Fruit fly (Drosophila melanogaster) whole organism, pupa: ENCODE results near the gene CG6481.

Experiments
- CG10348 ChIP-seq: fragments of 200-800 bp; sonication (Bioruptor generic); IDR thresholded peaks from 2 replicates; pipeline ENCODE4 v1.3.6; 2022; ENCODE audit warnings: missing biosample characterization, missing genetic modification characterization
- CG12605 ChIP-seq: fragments of 200-800 bp; sonication (Bioruptor generic); IDR thresholded peaks from 2 replicates; pipeline ENCODE4 v1.3.6; 2022; ENCODE audit warnings: missing biosample characterization, missing genetic modification characterization
- CG13204 ChIP-seq: fragments of 200-800 bp; sonication (Bioruptor generic); optimal IDR thresholded peaks from 2 replicates; lab custom pipeline; 2018; ENCODE audit warnings: missing biosample characterization, mild to moderate bottlenecking, missing genetic modification characterization, moderate library complexity
- CG14655 ChIP-seq: fragments of 200-800 bp; sonication (Bioruptor generic); optimal IDR thresholded peaks from 3 replicates; lab custom pipeline; 2017; ENCODE audit warnings: mild to moderate bottlenecking, missing biosample characterization, missing genetic modification reagents, missing genetic modification characterization
- CG15710 ChIP-seq: fragments of 200-800 bp; sonication (Bioruptor generic); optimal IDR thresholded peaks from 2 replicates; lab custom pipeline; 2018; ENCODE audit warnings: missing biosample characterization, mild to moderate bottlenecking, missing genetic modification characterization, moderate library complexity
- CG17806 ChIP-seq: fragments of 200-800 bp; sonication (Bioruptor generic); optimal IDR thresholded peaks from 2 replicates; lab custom pipeline; 2018; ENCODE audit warnings: missing biosample characterization, mild to moderate bottlenecking, missing genetic modification characterization, moderate library complexity
- CG32121 ChIP-seq: fragments of 200-800 bp; sonication (Bioruptor generic); IDR thresholded peaks from 2 replicates; pipeline ENCODE4 v1.3.6; 2022; ENCODE audit warnings: missing biosample characterization, missing genetic modification characterization
- CG34367 ChIP-seq: fragments of 200-800 bp; sonication (Bioruptor generic); optimal IDR thresholded peaks from 2 replicates; lab custom pipeline; 2018; ENCODE audit warnings: missing biosample characterization, mild to moderate bottlenecking, missing genetic modification characterization
- CG4496 ChIP-seq: fragments of 200-800 bp; sonication (Bioruptor generic); IDR thresholded peaks from 3 replicates; pipeline ENCODE4 v1.3.6; 2022; ENCODE audit warnings: missing biosample characterization, missing genetic modification characterization
- CG8159 ChIP-seq: fragments of 200-800 bp; sonication (Bioruptor generic); optimal IDR thresholded peaks from 3 replicates; lab custom pipeline; 2018; ENCODE audit warnings: missing biosample characterization, mild to moderate bottlenecking, missing genetic modification characterization, moderate library complexity
- CG8301 ChIP-seq: fragments of 200-800 bp; sonication (Bioruptor generic); optimal IDR thresholded peaks from 2 replicates; lab custom pipeline; 2018; ENCODE audit warnings: missing biosample characterization, mild to moderate bottlenecking, missing genetic modification characterization
- CG9948 ChIP-seq: fragments of 200-800 bp; sonication (Bioruptor generic); optimal IDR thresholded peaks from 2 replicates; lab custom pipeline; 2018; ENCODE audit warnings: missing biosample characterization, mild to moderate bottlenecking, missing genetic modification characterization, moderate library complexity
- D1 ChIP-seq: fragments of 200-800 bp; sonication (Bioruptor generic); optimal IDR thresholded peaks from 2 replicates; lab custom pipeline; 2018; ENCODE audit warnings: missing biosample characterization, mild to moderate bottlenecking, missing genetic modification characterization, moderate library complexity
- EcR ChIP-seq: fragments of 200-800 bp; sonication (Bioruptor generic); optimal IDR thresholded peaks from 3 replicates; lab custom pipeline; 2019; ENCODE audit warnings: missing biosample characterization, missing genetic modification characterization, mild to moderate bottlenecking, moderate library complexity, missing genetic modification reagents
- Ets98B ChIP-seq: fragments of 200-800 bp; sonication (Bioruptor generic); IDR thresholded peaks from 2 replicates; pipeline ENCODE4 v1.3.6; 2022; ENCODE audit warnings: missing biosample characterization, missing genetic modification characterization
- Pif1A ChIP-seq: fragments of 200-800 bp; sonication (Bioruptor generic); optimal IDR thresholded peaks from 3 replicates; lab custom pipeline; 2016; ENCODE audit warnings: missing biosample characterization, missing genetic modification characterization
- Pif1B ChIP-seq: fragments of 200-800 bp; sonication (Bioruptor generic); optimal IDR thresholded peaks from 3 replicates; lab custom pipeline; 2016; ENCODE audit warnings: missing biosample characterization, missing genetic modification characterization
- Snoo ChIP-seq: fragments of 200-800 bp; sonication (Bioruptor generic); optimal IDR thresholded peaks from 3 replicates; lab custom pipeline; 2017; ENCODE audit warnings: missing biosample characterization, mild to moderate bottlenecking, missing genetic modification characterization, inconsistent platforms
- fd96Ca ChIP-seq: fragments of 200-800 bp; sonication (Bioruptor generic); IDR thresholded peaks from 3 replicates; pipeline ENCODE4 v1.3.6; 2022; ENCODE audit warnings: missing biosample characterization, missing genetic modification characterization
- gl ChIP-seq: fragments of 200-800 bp; sonication (Bioruptor generic); optimal IDR thresholded peaks from 2 replicates; lab custom pipeline; 2018; ENCODE audit warnings: missing biosample characterization, mild to moderate bottlenecking, missing genetic modification characterization
- rn ChIP-seq: fragments of 200-800 bp; sonication (Bioruptor generic); IDR thresholded peaks from 2 replicates; pipeline ENCODE4 v1.3.6; 2022; ENCODE audit warnings: missing biosample characterization, missing genetic modification characterization

The CG6481 gene

DNA sequence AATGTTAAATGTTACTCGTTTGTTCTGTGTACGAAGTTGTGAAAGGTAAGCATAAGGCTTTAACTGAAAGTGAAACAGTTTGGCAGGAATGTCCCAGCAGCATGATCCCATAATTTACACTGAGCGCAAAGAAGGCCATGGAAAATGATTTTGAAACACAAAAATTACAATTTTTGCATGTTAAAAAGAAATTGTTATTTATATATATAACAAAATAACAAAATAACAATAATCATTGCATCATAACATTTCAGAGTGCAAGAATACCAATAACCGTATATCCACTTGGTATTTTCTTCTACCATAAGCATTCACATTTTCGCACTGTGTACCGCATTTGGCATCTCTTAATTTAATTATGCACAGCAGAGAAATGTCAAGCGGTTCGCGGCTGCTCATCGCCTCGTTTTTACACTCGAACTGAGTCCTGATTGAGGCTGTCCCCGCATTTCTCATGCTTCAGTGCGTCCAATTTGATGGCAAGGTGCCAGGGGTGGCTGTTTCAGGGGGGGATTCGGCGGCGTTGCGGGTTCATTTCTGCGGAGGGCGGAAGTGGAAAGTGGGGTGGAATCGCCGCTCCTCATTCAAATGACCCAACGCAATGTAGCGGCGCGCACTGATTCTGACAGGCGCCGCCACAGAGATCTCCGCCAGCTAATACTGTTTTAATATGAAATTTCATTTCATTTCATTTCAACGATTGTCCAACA lies at the start of gene CG6481:
CG6481 (minus strand) TSS at position 51 of the 710 bp plus-strand sequence.
- no peak for TF ChIP-seq CG15710
- TF ChIP-seq CG17806, result peak; percentile 8

DNA sequence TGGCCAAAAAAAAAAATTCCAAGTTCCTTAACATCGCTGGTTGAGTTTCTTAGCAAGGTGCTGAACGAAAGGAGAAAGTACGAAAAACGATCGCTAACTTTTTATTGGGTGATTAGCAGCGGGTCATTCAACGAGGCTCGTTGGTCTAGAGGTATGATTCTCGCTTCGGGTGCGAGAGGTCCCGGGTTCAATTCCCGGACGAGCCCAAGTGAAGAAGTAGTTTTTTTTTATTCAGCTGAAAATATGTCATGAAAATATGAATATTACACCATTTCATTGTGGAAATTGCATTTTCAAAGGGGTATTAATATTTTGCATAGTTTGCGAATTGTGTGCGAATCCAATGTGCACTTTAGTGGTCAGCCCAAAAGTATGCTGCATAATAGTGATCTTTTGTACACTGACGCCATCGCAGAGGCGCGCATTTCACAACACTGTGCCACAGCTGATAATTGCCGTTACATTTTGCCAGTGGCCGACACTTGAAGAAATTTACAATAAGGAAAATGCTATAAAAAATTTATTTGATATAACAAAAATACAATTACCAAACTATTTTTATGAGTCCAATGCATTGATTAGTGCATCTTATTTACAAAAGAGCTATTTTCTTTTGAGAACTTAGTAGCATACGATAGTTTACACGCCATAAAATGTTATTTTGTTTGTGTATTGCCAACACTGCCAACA lies 43.5 kb upstream of the CG6481 start:
- TF ChIP-seq CG8159 (peak; percentile 7), Ets98B (GFP tag; lab: Robert Waterston, UW) (peak; percentile 30; the same call in 1 of the 2 replicates), CG10348 (GFP tag; lab: Robert Waterston, UW) (no peak), CG34367 (tag; lab: Kevin White, UChicago) (no peak), CG4496 (GFP tag; lab: Robert Waterston, UW) (peak; percentile 70; the same call in 2 of the 3 replicates), Pif1B (GFP tag; lab: Kevin White, UChicago) (peak; percentile 44), CG12605 (GFP tag; lab: Robert Waterston, UW) (no peak), CG14655 (GFP tag; lab: Kevin White, UChicago) (peak; percentile 27), Snoo (tag; lab: Kevin White, UChicago) (no peak), CG15710 (no peak), CG8301 (tag; lab: Kevin White, UChicago) (peak; percentile 13), CG32121 (no peak; the same call in 1 of the 2 replicates), fd96Ca (GFP tag; lab: Robert Waterston, UW) (no peak), gl (no peak), CG17806 (peak; percentile 22), CG9948 (tag; lab: Kevin White, UChicago) (no peak), Pif1A (GFP tag; lab: Kevin White, UChicago) (peak; percentile 24)

DNA sequence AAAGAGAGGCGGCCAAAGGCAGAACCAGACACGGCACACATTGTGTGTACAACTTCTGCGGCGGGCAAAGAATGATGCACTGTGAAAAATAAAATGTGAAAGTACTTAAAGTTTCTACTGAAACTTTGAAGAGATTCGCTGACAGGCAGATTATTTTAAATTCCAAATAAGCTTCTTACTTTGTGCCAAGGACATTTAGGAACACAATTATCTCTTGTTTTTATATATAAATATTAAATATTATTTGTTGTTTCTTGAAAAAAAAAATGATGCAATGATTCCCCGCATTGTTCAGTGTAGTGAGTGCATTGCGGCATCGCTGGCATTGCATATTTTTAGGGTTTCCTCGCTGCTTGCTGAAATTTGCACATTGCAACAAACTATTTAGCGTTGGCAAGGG lies 42.7 kb upstream of the CG6481 start:
- TF ChIP-seq CG8301 (tag; lab: Kevin White, UChicago) (peak; percentile 17), fd96Ca (GFP tag; lab: Robert Waterston, UW) (no peak), D1 (tag; lab: Kevin White, UChicago) (no peak), CG12605 (GFP tag; lab: Robert Waterston, UW) (no peak), CG8159 (peak; percentile 6), CG9948 (tag; lab: Kevin White, UChicago) (no peak), CG15710 (peak; percentile 1), rn (GFP tag; lab: Robert Waterston, UW) (no peak), CG13204 (no peak), Pif1B (GFP tag; lab: Kevin White, UChicago) (no peak), CG14655 (GFP tag; lab: Kevin White, UChicago) (peak; percentile 33), gl (no peak), Pif1A (GFP tag; lab: Kevin White, UChicago) (peak; percentile 19), CG17806 (no peak), CG32121 (peak; percentile 52; the same call in 1 of the 2 replicates), CG4496 (GFP tag; lab: Robert Waterston, UW) (peak; percentile 61; the same call in 2 of the 3 replicates), CG10348 (GFP tag; lab: Robert Waterston, UW) (no peak), Ets98B (GFP tag; lab: Robert Waterston, UW) (peak; percentile 47)

DNA sequence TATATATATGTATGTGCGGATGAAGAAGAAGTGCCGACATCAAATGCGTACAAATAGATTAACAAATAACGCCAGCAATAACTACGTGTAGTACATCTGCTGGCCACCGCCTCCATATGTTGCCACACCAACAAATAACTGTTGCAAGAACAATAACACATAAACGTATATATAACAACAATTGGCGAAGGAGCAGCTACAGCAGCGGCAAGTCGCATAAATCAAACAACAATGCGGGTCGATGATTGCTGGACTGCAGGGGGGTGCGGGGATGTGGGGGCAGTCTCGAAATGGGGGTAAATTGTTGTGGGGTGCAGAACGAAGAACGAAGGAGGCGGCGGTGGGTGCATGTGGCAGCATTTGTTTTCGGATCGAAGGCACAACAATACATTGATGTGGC lies 38.3 kb upstream of the CG6481 start:
- TF ChIP-seq CG32121, result no peak
- TF ChIP-seq D1 (tag; lab: Kevin White, UChicago), result no peak
- TF ChIP-seq CG15710, result no peak
- no peak for TF ChIP-seq EcR (GFP tag; lab: Kevin White, UChicago)
- no peak for TF ChIP-seq CG10348 (GFP tag; lab: Robert Waterston, UW)
- TF ChIP-seq fd96Ca (GFP tag; lab: Robert Waterston, UW), result no peak
- no peak for TF ChIP-seq CG13204
- TF ChIP-seq CG4496 (GFP tag; lab: Robert Waterston, UW), result no peak
- no peak for TF ChIP-seq Pif1B (GFP tag; lab: Kevin White, UChicago)
- no peak for TF ChIP-seq CG12605 (GFP tag; lab: Robert Waterston, UW)
- no peak for TF ChIP-seq Snoo (tag; lab: Kevin White, UChicago)
- no peak for TF ChIP-seq CG17806
- TF ChIP-seq CG9948 (tag; lab: Kevin White, UChicago), result no peak
- no peak for TF ChIP-seq CG8159
- no peak for TF ChIP-seq Ets98B (GFP tag; lab: Robert Waterston, UW)
- no peak for TF ChIP-seq CG8301 (tag; lab: Kevin White, UChicago)
- no peak for TF ChIP-seq CG34367 (tag; lab: Kevin White, UChicago)

DNA sequence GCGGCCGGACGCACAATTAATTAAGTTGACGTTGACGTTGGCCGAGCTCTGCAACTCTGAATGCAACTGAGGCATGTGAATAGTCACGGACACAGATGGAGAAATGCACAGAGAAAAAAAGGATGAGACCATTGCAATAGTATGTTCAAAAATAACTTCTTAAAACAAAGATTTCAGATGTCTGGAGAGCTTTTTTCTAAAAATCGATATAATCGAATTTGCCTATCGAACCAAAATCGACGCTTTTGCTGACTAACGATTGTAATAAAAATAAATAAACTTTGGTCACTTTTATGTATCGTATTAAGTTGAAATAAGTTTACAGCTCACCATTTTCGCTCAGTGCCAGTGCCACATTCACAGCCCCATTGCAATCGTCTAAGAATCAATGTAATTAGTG lies 36.3 kb upstream of the CG6481 start:
- TF ChIP-seq CG15710 (peak; percentile 42), CG32121 (peak; percentile 36; the same call in 1 of the 2 replicates), CG14655 (GFP tag; lab: Kevin White, UChicago) (peak; percentile 71), rn (GFP tag; lab: Robert Waterston, UW) (no peak), CG8159 (peak; percentile 54), gl (no peak), Pif1A (GFP tag; lab: Kevin White, UChicago) (peak; percentile 26), CG8301 (tag; lab: Kevin White, UChicago) (peak; percentile 65), fd96Ca (GFP tag; lab: Robert Waterston, UW) (no peak; the same call in 2 of the 3 replicates), CG4496 (GFP tag; lab: Robert Waterston, UW) (0 out of 3 replicates have a peak, but pooled peaks have one; percentile 34), CG17806 (peak; percentile 44), CG9948 (tag; lab: Kevin White, UChicago) (peak; percentile 58), CG34367 (tag; lab: Kevin White, UChicago) (peak; percentile 31), Snoo (tag; lab: Kevin White, UChicago) (no peak), D1 (tag; lab: Kevin White, UChicago) (no peak), CG12605 (GFP tag; lab: Robert Waterston, UW) (no peak), Ets98B (GFP tag; lab: Robert Waterston, UW) (peak; percentile 46; the same call in 1 of the 2 replicates)
